Fruit fly (Drosophila melanogaster): Measurements from ENCODE around the gene Nmnat.

Nmnat gene

dm6 chr3R:24944920-24945853 is at the start of gene Nmnat, which contains the start of gene ssh (continued):
- TF ChIP-seq dm (GFP tag; optimal IDR thresholded peaks at IDR 0.05) = peak; percentile 40
- no peak for TF ChIP-seq disco-r (GFP tag; optimal IDR thresholded peaks at IDR 0.05)
- no peak for TF ChIP-seq stc (GFP tag; IDR thresholded peaks at IDR 0.05)
- TF ChIP-seq Doc3 (GFP tag; IDR thresholded peaks at IDR 0.05; ENCODE audit: partially characterized antibody) = peak; percentile 86
- no peak for TF ChIP-seq Dfd (GFP tag; optimal IDR thresholded peaks at IDR 0.05)
- TF ChIP-seq CkIIα-i1 (GFP tag; IDR thresholded peaks at IDR 0.05) = no peak
- no peak for TF ChIP-seq prd (optimal IDR thresholded peaks at IDR 0.05)
- no peak for TF ChIP-seq prd (GFP tag; IDR thresholded peaks at IDR 0.05)
- peak; percentile 52 for TF ChIP-seq CoRest (tag; optimal IDR thresholded peaks at IDR 0.05)

DNA sequence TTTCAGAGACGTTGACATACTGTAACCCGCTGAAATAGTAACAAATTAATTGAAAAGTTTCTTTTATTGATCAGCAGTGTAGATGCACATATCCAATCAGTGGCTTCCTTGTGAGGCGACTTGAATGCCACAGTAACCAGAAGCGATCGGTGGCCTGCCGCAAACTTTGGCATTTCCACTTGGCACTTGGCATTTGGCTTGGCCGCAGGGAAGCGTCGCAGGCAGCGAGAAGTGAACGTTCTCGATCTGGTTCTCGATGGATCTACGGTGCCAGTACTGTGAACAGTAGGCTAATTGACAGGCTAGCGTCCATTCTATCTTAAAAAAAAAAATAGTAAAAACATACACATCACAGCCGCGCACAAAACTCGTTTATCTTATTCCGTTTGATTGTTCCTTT is 44.2 kb upstream of the Nmnat start, which contains the start of gene CG10845:
TSS of gene CG10845 (plus strand) at position 301 of the 400 bp plus-strand sequence.
- TF ChIP-seq CG6272 (GFP tag; IDR thresholded peaks at IDR 0.05) = no peak
- TF ChIP-seq Optix (GFP tag; IDR thresholded peaks at IDR 0.05) = no peak
- TF ChIP-seq inv (GFP tag; IDR thresholded peaks at IDR 0.05; ENCODE audit: partially characterized antibody) = no peak
- no peak for TF ChIP-seq CG13894 (tag; optimal IDR thresholded peaks at IDR 0.05)
- no peak for TF ChIP-seq oc (tag; optimal IDR thresholded peaks at IDR 0.05)
- no peak for TF ChIP-seq ERR (GFP tag; optimal IDR thresholded peaks at IDR 0.05)
- no peak for TF ChIP-seq CG3995 (GFP tag; optimal IDR thresholded peaks at IDR 0.05)
- no peak for TF ChIP-seq CG32532 (GFP tag; IDR thresholded peaks at IDR 0.05)
- no peak for TF ChIP-seq CG17612 (GFP tag; IDR thresholded peaks at IDR 0.05)
- TF ChIP-seq CG13624 (GFP tag; optimal IDR thresholded peaks at IDR 0.05) = no peak
- no peak for TF ChIP-seq CG6654 (GFP tag; optimal IDR thresholded peaks at IDR 0.05)
- TF ChIP-seq H2.0 (GFP tag; IDR thresholded peaks at IDR 0.05) = no peak
- no peak for TF ChIP-seq CG10366 (GFP tag; IDR thresholded peaks at IDR 0.05)
- TF ChIP-seq eyg (GFP tag; optimal IDR thresholded peaks at IDR 0.05) = no peak
- no peak for TF ChIP-seq exex (tag; optimal IDR thresholded peaks at IDR 0.05)
- no peak for TF ChIP-seq ab (GFP tag; optimal IDR thresholded peaks at IDR 0.05)

- no peak for TF ChIP-seq bsh (GFP tag; optimal IDR thresholded peaks at IDR 0.05)
- no peak for TF ChIP-seq zen (tag; optimal IDR thresholded peaks at IDR 0.05)
- TF ChIP-seq crol (GFP tag; IDR thresholded peaks at IDR 0.05) = no peak
- no peak for TF ChIP-seq H2.0 (GFP tag; IDR thresholded peaks at IDR 0.05)
- TF ChIP-seq her (GFP tag; optimal IDR thresholded peaks at IDR 0.05) = no peak
- TF ChIP-seq CG10543 (GFP tag; optimal IDR thresholded peaks at IDR 0.05) = no peak
- no peak for TF ChIP-seq zfh1 (GFP tag; IDR thresholded peaks at IDR 0.05)
- TF ChIP-seq Poxn (GFP tag; IDR thresholded peaks at IDR 0.05) = no peak
- no peak for TF ChIP-seq CG33557 (GFP tag; optimal IDR thresholded peaks at IDR 0.05)
- TF ChIP-seq pho (GFP tag; optimal IDR thresholded peaks at IDR 0.05) = no peak
- no peak for TF ChIP-seq en (GFP tag; optimal IDR thresholded peaks at IDR 0.05)
- TF ChIP-seq gcm (GFP tag; optimal IDR thresholded peaks at IDR 0.05) = no peak
- TF ChIP-seq fd64A (GFP tag; optimal IDR thresholded peaks at IDR 0.05) = no peak
- TF ChIP-seq Awh (GFP tag; IDR thresholded peaks at IDR 0.05) = no peak
- no peak for TF ChIP-seq cato (GFP tag; optimal IDR thresholded peaks at IDR 0.05; ENCODE audit: borderline replicate concordance)
- TF ChIP-seq unc-4 (GFP tag; IDR thresholded peaks at IDR 0.05; ENCODE audit: partially characterized antibody) = no peak
- TF ChIP-seq Hr39 (optimal IDR thresholded peaks at IDR 0.05) = no peak
- TF ChIP-seq ken (GFP tag; IDR thresholded peaks at IDR 0.05) = 0 out of 3 replicates have a peak, but pooled peaks have one; percentile 23
- no peak for TF ChIP-seq crc (GFP tag; optimal IDR thresholded peaks at IDR 0.05)
- TF ChIP-seq CG15479 (GFP tag; optimal IDR thresholded peaks at IDR 0.05) = no peak
- peak; percentile 13 for TF ChIP-seq run (tag; optimal IDR thresholded peaks at IDR 0.05)
- TF ChIP-seq CG10431 (GFP tag; optimal IDR thresholded peaks at IDR 0.05) = no peak
- TF ChIP-seq CG18619 (GFP tag; optimal IDR thresholded peaks at IDR 0.05) = no peak
- no peak for TF ChIP-seq Oaz (GFP tag; IDR thresholded peaks at IDR 0.05)
These were observed 38.9 kb upstream of the Nmnat start, which contains the start of gene CG13643 for dm6 chr3R:24905959-24906634. Gene CG13643 (minus strand): TSS chr3R:24906004.
